Worm (Caenorhabditis elegans): ENCODE data around the gene srx-86.

srx-86 gene

ce11 chrV:11570169-11570651, 7.5 kb downstream of the srx-86 start, which contains the start of the genes nhr-101 and pms-2:
Gene nhr-101 (plus strand): TSS chrV:11570476.
Gene pms-2 (minus strand): TSS chrV:11570601.
- peak; percentile 5 for TF ChIP-seq nhr-80 (tag; optimal IDR thresholded peaks at IDR 0.05)
- TF ChIP-seq pbrm-1 (GFP tag; IDR thresholded peaks at IDR 0.05), result no peak

- TF ChIP-seq Y53G8AR.9 (GFP tag; conservative IDR thresholded peaks at IDR 0.05) (0 out of 2 replicates have a peak, but pooled peaks have one; percentile 13), dox-1 (GFP tag; IDR thresholded peaks at IDR 0.05) (no peak), hmg-1.2 (GFP tag; IDR thresholded peaks at IDR 0.05) (no peak), athp-1 (tag; optimal IDR thresholded peaks at IDR 0.05) (peak; percentile 37), snpc-1.3 (tag; optimal IDR thresholded peaks at IDR 0.05; ENCODE audit: insufficient read depth) (no peak), tbp1 (GFP tag; optimal IDR thresholded peaks at IDR 0.05) (peak; percentile 70), pbrm-1 (GFP tag; IDR thresholded peaks at IDR 0.05) (peak; percentile 72; the same call in 1 of the 2 replicates), zfh-2 (GFP tag; conservative IDR thresholded peaks at IDR 0.05) (no peak), C17E4.6 (GFP tag; IDR thresholded peaks at IDR 0.05) (no peak), B0336.3 (GFP tag; IDR thresholded peaks at IDR 0.05) (peak; percentile 83; the same call in 1 of the 2 replicates), ceh-100 (GFP tag; IDR thresholded peaks at IDR 0.05) (no peak), mcd-1 (GFP tag; IDR thresholded peaks at IDR 0.05) (0 out of 2 replicates have a peak, but pooled peaks have one; percentile 21), lin-35 (GFP tag; optimal IDR thresholded peaks at IDR 0.05) (peak in 1 of 3 experiments; percentile 55), akir-1 (GFP tag; optimal IDR thresholded peaks at IDR 0.05) (peak; percentile 42), dpff-1 (tag; optimal IDR thresholded peaks at IDR 0.05) (peak; percentile 36), rec-8 (tag; optimal IDR thresholded peaks at IDR 0.05) (no peak), C06A6.2 (GFP tag; conservative IDR thresholded peaks at IDR 0.05) (peak; percentile 90), zim-3 (tag; optimal IDR thresholded peaks at IDR 0.05) (peak; percentile 59), egrh-3 (GFP tag; IDR thresholded peaks at IDR 0.05) (no peak), cebp-2 (GFP tag; IDR thresholded peaks at IDR 0.05) (no peak), repo-1 (tag; optimal IDR thresholded peaks at IDR 0.05) (peak; percentile 90), ZK185.1 (tag; optimal IDR thresholded peaks at IDR 0.05; ENCODE audit: poor library complexity, severe bottlenecking) (peak; percentile 84), ceh-58 (GFP tag; IDR thresholded peaks at IDR 0.05) (no peak), nhr-27 (tag; optimal IDR thresholded peaks at IDR 0.05) (no peak), mes-4 (tag; optimal IDR thresholded peaks at IDR 0.05) (no peak), gei-17 (GFP tag; optimal IDR thresholded peaks at IDR 0.05) (peak; percentile 80), nfyb-1 (GFP tag; IDR thresholded peaks at IDR 0.05) (peak; percentile 92), lir-1 (GFP tag; conservative IDR thresholded peaks at IDR 0.05) (no peak), nfya-1 (tag; optimal IDR thresholded peaks at IDR 0.05; ENCODE audit: borderline replicate concordance, insufficient read depth) (no peak), lsl-1 (GFP tag; optimal IDR thresholded peaks at IDR 0.05) (no peak), mxl-1 (tag; optimal IDR thresholded peaks at IDR 0.05) (no peak), T07F8.4 (tag; optimal IDR thresholded peaks at IDR 0.05) (no peak), K11D2.4 (GFP tag; IDR thresholded peaks at IDR 0.05) (peak; percentile 76), chd-7 (tag; optimal IDR thresholded peaks at IDR 0.05) (peak; percentile 95), bed-2 (GFP tag; IDR thresholded peaks at IDR 0.05) (no peak), him-1 (tag; optimal IDR thresholded peaks at IDR 0.05) (no peak), Y56A3A.18 (GFP tag; IDR thresholded peaks at IDR 0.05) (peak; percentile 40; the same call in 1 of the 2 replicates), ztf-28 (GFP tag; IDR thresholded peaks at IDR 0.05) (no peak), nhr-179 (tag; optimal IDR thresholded peaks at IDR 0.05) (no peak), Y53F4B.3 (GFP tag; IDR thresholded peaks at IDR 0.05) (no peak), sptf-2 (GFP tag; optimal IDR thresholded peaks at IDR 0.05) (no peak), ztf-22 (GFP tag; optimal IDR thresholded peaks at IDR 0.05) (peak; percentile 97), attf-5 (GFP tag; optimal IDR thresholded peaks at IDR 0.05) (peak; percentile 70), K12H6.12 (tag; optimal IDR thresholded peaks at IDR 0.05) (peak; percentile 27)
Observed at ce11 chrV:11572803-11573490, 10.2 kb downstream of the srx-86 start, which contains the start of the genes H12C20.7 and nhr-68. Gene H12C20.7 (minus strand): TSS chrV:11572990. Gene nhr-68 (plus strand): TSS chrV:11573440.
